Worm (Caenorhabditis elegans): Measurements from ENCODE around the gene cls-2.
A peak's percentile ranks its signal among the peaks of the same experiment; 100 is the strongest.

Gene cls-2

DNA sequence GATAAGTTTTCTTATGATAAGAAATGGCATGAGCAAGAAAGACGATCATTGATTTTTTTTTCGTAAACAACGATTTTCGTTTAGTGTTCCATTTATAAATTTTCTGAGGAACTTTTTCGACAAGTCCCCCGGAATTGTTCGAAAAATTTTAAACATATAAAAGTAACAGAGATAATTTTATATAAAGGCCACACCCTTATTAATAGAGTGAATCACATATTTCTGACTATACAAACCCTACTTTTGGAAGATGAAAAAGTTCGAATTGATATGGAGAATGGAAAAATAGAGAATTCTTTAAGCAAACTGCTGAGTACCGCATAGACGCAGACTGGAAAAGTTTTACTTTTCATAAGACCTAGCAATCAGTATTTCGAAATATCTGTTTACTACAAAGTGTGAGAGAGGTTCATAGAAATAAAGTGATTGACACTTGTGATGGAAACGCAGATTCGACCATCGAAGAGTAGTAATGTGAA is 3.7 kb upstream of the cls-2 start (continued):
- TF ChIP-seq fos-1 (tag; optimal IDR thresholded peaks at IDR 0.05): no peak
- peak; percentile 97 for TF ChIP-seq skn-1 (tag; optimal IDR thresholded peaks at IDR 0.05)
- TF ChIP-seq ztf-4 (tag; optimal IDR thresholded peaks at IDR 0.05): peak; percentile 91
- peak; percentile 35 for TF ChIP-seq lir-3 (tag; optimal IDR thresholded peaks at IDR 0.05; ENCODE audit: poor library complexity)
- TF ChIP-seq aha-1 (tag; optimal IDR thresholded peaks at IDR 0.05): no peak
- TF ChIP-seq F16B12.6 (tag; optimal IDR thresholded peaks at IDR 0.05): peak; percentile 30
- peak; percentile 75 for TF ChIP-seq rnt-1 (tag; optimal IDR thresholded peaks at IDR 0.05)
- TF ChIP-seq nhr-77 (tag; optimal IDR thresholded peaks at IDR 0.05): no peak
- peak; percentile 4 for TF ChIP-seq unc-86 (tag; optimal IDR thresholded peaks at IDR 0.05)
- TF ChIP-seq pax-3 (tag; optimal IDR thresholded peaks at IDR 0.05): peak; percentile 81
- peak; percentile 23 for TF ChIP-seq lin-15B (tag; optimal IDR thresholded peaks at IDR 0.05)
- TF ChIP-seq elt-2 (tag; optimal IDR thresholded peaks at IDR 0.05): peak; percentile 62
- TF ChIP-seq mep-1 (tag; optimal IDR thresholded peaks at IDR 0.05): peak; percentile 98
- peak; percentile 6 for TF ChIP-seq tbx-2 (tag; optimal IDR thresholded peaks at IDR 0.05)
- peak; percentile 21 for TF ChIP-seq C04F5.9 (tag; optimal IDR thresholded peaks at IDR 0.05)
- peak; percentile 47 for TF ChIP-seq snpc-4 (tag; optimal IDR thresholded peaks at IDR 0.05)
- peak; percentile 43 for TF ChIP-seq zip-4 (GFP tag; optimal IDR thresholded peaks at IDR 0.05)
- no peak for TF ChIP-seq Y116A8C.19 (tag; optimal IDR thresholded peaks at IDR 0.05; ENCODE audit: borderline replicate concordance)
- TF ChIP-seq efl-1 (optimal IDR thresholded peaks at IDR 0.05): peak; percentile 46 to 66
- peak; percentile 53 to 95 for TF ChIP-seq efl-1 (GFP tag; optimal IDR thresholded peaks at IDR 0.05 in 1 of 2)
- TF ChIP-seq lsy-2 (tag; optimal IDR thresholded peaks at IDR 0.05): peak; percentile 79 to 87
- peak; percentile 78; the same call in 1 of the 2 replicates for TF ChIP-seq ceh-88 (GFP tag; IDR thresholded peaks at IDR 0.05)
- TF ChIP-seq nhr-76 (tag; optimal IDR thresholded peaks at IDR 0.05): no peak
- TF ChIP-seq nhr-47 (tag; optimal IDR thresholded peaks at IDR 0.05): peak; percentile 68
- TF ChIP-seq ceh-82 (tag; optimal IDR thresholded peaks at IDR 0.05): peak in 1 of 3 experiments; percentile 58
- no peak for TF ChIP-seq efl-3 (GFP tag; optimal IDR thresholded peaks at IDR 0.05)
- TF ChIP-seq unc-30 (tag; optimal IDR thresholded peaks at IDR 0.05): no peak
- TF ChIP-seq elt-3 (tag; optimal IDR thresholded peaks at IDR 0.05): peak in 3 of 6 experiments; percentile 85 to 86 (median 86)
- TF ChIP-seq nhr-84 (tag; optimal IDR thresholded peaks at IDR 0.05): no peak
- peak; percentile 35 for TF ChIP-seq hpl-2 (GFP tag; optimal IDR thresholded peaks at IDR 0.05)
- TF ChIP-seq mab-9 (GFP tag; IDR thresholded peaks at IDR 0.05): peak; percentile 80
- TF ChIP-seq dsc-1 (tag; optimal IDR thresholded peaks at IDR 0.05): peak; percentile 52
- no peak for TF ChIP-seq ceh-90 (tag; optimal IDR thresholded peaks at IDR 0.05)
- peak; percentile 91 for TF ChIP-seq nhr-237 (tag; optimal IDR thresholded peaks at IDR 0.05)
- no peak for TF ChIP-seq unc-62 (GFP tag; optimal IDR thresholded peaks at IDR 0.05)
- no peak for TF ChIP-seq pqm-1 (tag; optimal IDR thresholded peaks at IDR 0.05)
- no peak for TF ChIP-seq ceh-8 (GFP tag; optimal IDR thresholded peaks at IDR 0.05)
- TF ChIP-seq fkh-8 (tag; optimal IDR thresholded peaks at IDR 0.05): peak; percentile 75
- TF ChIP-seq nhr-71 (tag; optimal IDR thresholded peaks at IDR 0.05): peak; percentile 93
- no peak for TF ChIP-seq nhr-28 (tag; optimal IDR thresholded peaks at IDR 0.05)
- TF ChIP-seq egl-27 (tag; optimal IDR thresholded peaks at IDR 0.05): peak in 1 of 2 experiments; percentile 17
- TF ChIP-seq ceh-63 (GFP tag; optimal IDR thresholded peaks at IDR 0.05): no peak
- no peak for TF ChIP-seq lin-39 (tag; optimal IDR thresholded peaks at IDR 0.05)
- TF ChIP-seq nhr-11 (tag; optimal IDR thresholded peaks at IDR 0.05): no peak
- peak in 1 of 2 experiments; percentile 63 for TF ChIP-seq mdl-1 (tag; optimal IDR thresholded peaks at IDR 0.05)

Measured in whole organism, L1 larva.